Fruit fly (Drosophila melanogaster) whole organism, embryonic: ENCODE measurements around the gene alphaCOP.
A peak's percentile ranks its signal among the peaks of the same experiment; 100 is the strongest.

ENCODE experiments used
- Ada2b ChIP-seq: fragments of 200-800 bp; sonication (Bioruptor generic); IDR thresholded peaks from 2 replicates; pipeline ENCODE4 v1.3.6; 2022; ENCODE audit warnings: missing biosample characterization, missing genetic modification characterization
- CG10321 ChIP-seq: fragments of 200-800 bp; sonication (Bioruptor generic); IDR thresholded peaks from 2 replicates; pipeline ENCODE4 v1.3.6; 2022; ENCODE audit warnings: missing biosample characterization, missing genetic modification characterization
- CG10959 ChIP-seq: fragments of 200-800 bp; sonication (Bioruptor generic); IDR thresholded peaks from 2 replicates; pipeline ENCODE4 v1.3.6; 2022; ENCODE audit warnings: missing biosample characterization, missing genetic modification characterization
- CG11696 ChIP-seq: fragments of 200-800 bp; sonication (Bioruptor generic); IDR thresholded peaks from 2 replicates; pipeline ENCODE4 v1.3.6; 2022; ENCODE audit warnings: missing biosample characterization, missing genetic modification characterization
- CG12155 ChIP-seq: fragments of 200-800 bp; sonication (Bioruptor generic); optimal IDR thresholded peaks from 3 replicates; lab custom pipeline; 2016; ENCODE audit warnings: missing biosample characterization, missing genetic modification characterization
- CG14441 ChIP-seq: fragments of 200-800 bp; sonication (Bioruptor generic); IDR thresholded peaks from 2 replicates; pipeline ENCODE4 v1.3.6; 2022; ENCODE audit warnings: missing biosample characterization, missing genetic modification characterization
- CG16813 ChIP-seq: fragments of 200-800 bp; sonication (Bioruptor generic); IDR thresholded peaks from 3 replicates; pipeline ENCODE4 v1.3.6; 2022; ENCODE audit warnings: missing biosample characterization, missing genetic modification characterization; ENCODE audit not compliant: partially characterized antibody
- CG17612 ChIP-seq: fragments of 200-800 bp; sonication (Bioruptor generic); IDR thresholded peaks from 2 replicates; pipeline ENCODE4 v1.3.6; 2022; ENCODE audit warnings: missing biosample characterization, missing genetic modification characterization
- CG18011 ChIP-seq: fragments of 200-800 bp; sonication (Bioruptor generic); optimal IDR thresholded peaks from 2 replicates; lab custom pipeline; 2017; ENCODE audit warnings: missing biosample characterization, missing genetic modification characterization, mild to moderate bottlenecking, moderate library complexity, missing genotype
- CG18476 ChIP-seq: fragments of 200-800 bp; sonication (Bioruptor generic); optimal IDR thresholded peaks from 2 replicates; lab custom pipeline; 2016; ENCODE audit warnings: missing biosample characterization, mild to moderate bottlenecking, missing genetic modification characterization
- CG30403 ChIP-seq: fragments of 200-800 bp; sonication (Bioruptor generic); optimal IDR thresholded peaks from 3 replicates; lab custom pipeline; 2016; ENCODE audit warnings: missing biosample characterization, missing genetic modification characterization
- CG31365 ChIP-seq: fragments of 200-800 bp; sonication (Bioruptor generic); optimal IDR thresholded peaks from 2 replicates; lab custom pipeline; 2018; ENCODE audit warnings: missing biosample characterization, mild to moderate bottlenecking, missing genetic modification characterization
- CG31388 ChIP-seq: fragments of 200-800 bp; sonication (Bioruptor generic); optimal IDR thresholded peaks from 2 replicates; lab custom pipeline; 2016; ENCODE audit warnings: missing biosample characterization, missing genetic modification characterization
- CG34376 ChIP-seq: fragments of 200-800 bp; sonication (Bioruptor generic); optimal IDR thresholded peaks from 2 replicates; lab custom pipeline; 2018; ENCODE audit warnings: missing biosample characterization, mild to moderate bottlenecking, missing genetic modification characterization
- CG3847 ChIP-seq: fragments of 200-800 bp; sonication (Bioruptor generic); IDR thresholded peaks from 2 replicates; pipeline ENCODE4 v1.3.6; 2022; ENCODE audit warnings: missing biosample characterization, missing genetic modification characterization
- CG4707 ChIP-seq: fragments of 200-800 bp; sonication (Bioruptor generic); optimal IDR thresholded peaks from 2 replicates; lab custom pipeline; 2018; ENCODE audit warnings: missing biosample characterization, mild to moderate bottlenecking, missing genetic modification characterization, moderate library complexity
- CG6683 ChIP-seq: fragments of 200-800 bp; sonication (Bioruptor generic); optimal IDR thresholded peaks from 2 replicates; lab custom pipeline; 2017; ENCODE audit warnings: missing biosample characterization, mild to moderate bottlenecking, missing genetic modification characterization, missing genetic modification reagents
- CG8290 ChIP-seq, 3 experiments: fragments of 200-800 bp; sonication (Bioruptor generic); optimal IDR thresholded peaks; 2 replicates each; lab custom pipeline; 2016 to 2019; ENCODE audit warnings: missing biosample characterization in 3 of 3, missing genetic modification characterization in 3 of 3, mild to moderate bottlenecking in 2 of 3, moderate library complexity in 1 of 3
- CG8478 ChIP-seq: fragments of >200 bp; optimal IDR thresholded peaks from 2 replicates; lab custom pipeline; 2018
- CG8924 ChIP-seq: fragments of 200-800 bp; optimal IDR thresholded peaks from 3 replicates; lab custom pipeline; 2019; ENCODE audit warnings: missing biosample characterization, mild to moderate bottlenecking, missing genetic modification characterization, moderate library complexity
- CG8944 ChIP-seq: fragments of 200-800 bp; sonication (Bioruptor generic); optimal IDR thresholded peaks from 3 replicates; lab custom pipeline; 2016; ENCODE audit warnings: missing biosample characterization, missing genetic modification characterization
- D19B ChIP-seq: fragments of 200-800 bp; sonication (Bioruptor generic); optimal IDR thresholded peaks from 2 replicates; lab custom pipeline; 2017; ENCODE audit warnings: missing biosample characterization, mild to moderate bottlenecking, missing genetic modification characterization
- H15 ChIP-seq: fragments of 200-800 bp; sonication (Bioruptor generic); IDR thresholded peaks from 3 replicates; pipeline ENCODE4 v1.3.6; 2022; ENCODE audit warnings: missing biosample characterization, missing genetic modification characterization
- HLHmδ ChIP-seq: fragments of 200-800 bp; sonication (Bioruptor generic); optimal IDR thresholded peaks from 2 replicates; lab custom pipeline; 2018; ENCODE audit warnings: missing biosample characterization, mild to moderate bottlenecking, missing genetic modification characterization, moderate library complexity
- Hmx ChIP-seq: fragments of 200-800 bp; sonication (Bioruptor generic); optimal IDR thresholded peaks from 2 replicates; lab custom pipeline; 2016; ENCODE audit warnings: missing biosample characterization, missing genetic modification characterization
- Hr39 ChIP-seq: fragments of >200 bp; optimal IDR thresholded peaks from 2 replicates; lab custom pipeline; 2017
- Hr51 ChIP-seq, 2 experiments: fragments of 200-800 bp; sonication (Bioruptor generic); optimal IDR thresholded peaks; 2 replicates in 1 of 2; 3 replicates in 1 of 2; lab custom pipeline; 2016 to 2018; ENCODE audit warnings: missing biosample characterization in 2 of 2, missing genetic modification characterization in 2 of 2, mild to moderate bottlenecking in 1 of 2, moderate library complexity in 1 of 2
- Hsf ChIP-seq: fragments of 200-800 bp; sonication (Bioruptor generic); optimal IDR thresholded peaks from 3 replicates; lab custom pipeline; 2016; ENCODE audit warnings: missing biosample characterization, missing genetic modification characterization
- Mrtf ChIP-seq: fragments of 200-800 bp; sonication (Bioruptor generic); IDR thresholded peaks from 3 replicates; pipeline ENCODE4 v1.3.6; 2022; ENCODE audit warnings: missing biosample characterization, missing genetic modification characterization
- Neu2 ChIP-seq: fragments of 200-800 bp; sonication (Bioruptor generic); optimal IDR thresholded peaks from 3 replicates; lab custom pipeline; 2016; ENCODE audit warnings: missing biosample characterization, missing genetic modification characterization, borderline replicate concordance
- Sin3A ChIP-seq: fragments of >200 bp; optimal IDR thresholded peaks from 2 replicates; lab custom pipeline; 2018
- Sry-β ChIP-seq: fragments of 200-800 bp; sonication (Bioruptor generic); optimal IDR thresholded peaks from 2 replicates; lab custom pipeline; 2018; ENCODE audit warnings: missing biosample characterization, mild to moderate bottlenecking, missing genetic modification characterization, moderate library complexity
- Taf1 ChIP-seq: fragments of 200-800 bp; sonication (Bioruptor generic); IDR thresholded peaks from 2 replicates; pipeline ENCODE4 v1.3.6; 2022; ENCODE audit warnings: missing biosample characterization, missing genetic modification characterization
- cg ChIP-seq: fragments of 200-800 bp; sonication (Bioruptor generic); optimal IDR thresholded peaks from 3 replicates; lab custom pipeline; 2019; ENCODE audit warnings: missing biosample characterization, mild to moderate bottlenecking, missing genetic modification characterization, moderate library complexity
- corto ChIP-seq: fragments of 200-800 bp; sonication (Bioruptor generic); optimal IDR thresholded peaks from 2 replicates; lab custom pipeline; 2016; ENCODE audit warnings: missing biosample characterization, mild to moderate bottlenecking, missing genetic modification characterization, moderate library complexity
- dmrt11E ChIP-seq: fragments of 200-800 bp; sonication (Bioruptor generic); optimal IDR thresholded peaks from 3 replicates; lab custom pipeline; 2018; ENCODE audit warnings: missing biosample characterization, mild to moderate bottlenecking, missing genetic modification characterization, moderate library complexity
- dysf ChIP-seq: fragments of 200-800 bp; sonication (Bioruptor generic); IDR thresholded peaks from 3 replicates; pipeline ENCODE4 v1.3.6; 2022; ENCODE audit warnings: missing biosample characterization, missing genetic modification characterization
- fd96Cb ChIP-seq: fragments of 200-800 bp; sonication (Bioruptor generic); optimal IDR thresholded peaks from 2 replicates; lab custom pipeline; 2018; ENCODE audit warnings: missing biosample characterization, mild to moderate bottlenecking, missing genetic modification characterization, moderate library complexity
- grn ChIP-seq: fragments of 200-800 bp; sonication (Bioruptor generic); optimal IDR thresholded peaks from 3 replicates; lab custom pipeline; 2017; ENCODE audit warnings: missing biosample characterization, missing genetic modification characterization
- jigr1 ChIP-seq: fragments of 200-800 bp; sonication (Bioruptor generic); IDR thresholded peaks from 3 replicates; pipeline ENCODE4 v1.3.6; 2022; ENCODE audit warnings: missing biosample characterization, missing genetic modification characterization
- lilli ChIP-seq: fragments of 200-800 bp; sonication (Bioruptor generic); optimal IDR thresholded peaks from 3 replicates; lab custom pipeline; 2016; ENCODE audit warnings: missing biosample characterization, missing genetic modification characterization
- lov ChIP-seq, 2 experiments: fragments of 200-800 bp in 1 of 2; fragments of >200 bp in 1 of 2; sonication (Bioruptor generic) in 1 of 2; IDR thresholded peaks in 1 of 2; optimal IDR thresholded peaks in 1 of 2; 2 replicates in 1 of 2; 3 replicates in 1 of 2; pipeline versions ENCODE4 v1.3.6 to Lab custom; 2017 to 2022; ENCODE audit warnings: missing biosample characterization in 1 of 2, missing genetic modification characterization in 1 of 2
- psq ChIP-seq: fragments of 200-800 bp; sonication (Bioruptor generic); optimal IDR thresholded peaks from 2 replicates; lab custom pipeline; 2017; ENCODE audit warnings: missing biosample characterization, missing genetic modification characterization
- repo ChIP-seq: fragments of 200-800 bp; sonication (Bioruptor generic); optimal IDR thresholded peaks from 2 replicates; lab custom pipeline; 2016; ENCODE audit warnings: missing biosample characterization, missing genetic modification characterization
- ro ChIP-seq: fragments of 200-800 bp; sonication (Bioruptor generic); IDR thresholded peaks from 2 replicates; pipeline ENCODE4 v1.3.6; 2022; ENCODE audit warnings: missing biosample characterization, missing genetic modification characterization
- sisA ChIP-seq: fragments of 200-800 bp; sonication (Bioruptor generic); IDR thresholded peaks from 2 replicates; pipeline ENCODE4 v1.3.6; 2022; ENCODE audit warnings: missing biosample characterization, missing genetic modification characterization
- stwl ChIP-seq: fragments of 200-800 bp; sonication (Bioruptor generic); optimal IDR thresholded peaks from 3 replicates; lab custom pipeline; 2018; ENCODE audit warnings: missing biosample characterization, mild to moderate bottlenecking, missing genetic modification characterization, moderate library complexity
- twi ChIP-seq: fragments of 200-800 bp; optimal IDR thresholded peaks from 2 replicates; lab custom pipeline; 2019; ENCODE audit warnings: missing biosample characterization, mild to moderate bottlenecking, missing genetic modification characterization, moderate library complexity
- tx ChIP-seq: fragments of 200-800 bp; sonication (Bioruptor generic); optimal IDR thresholded peaks from 2 replicates; lab custom pipeline; 2016; ENCODE audit warnings: missing biosample characterization, missing genetic modification characterization
- vfl ChIP-seq: fragments of 200-800 bp; sonication (Bioruptor generic); optimal IDR thresholded peaks from 2 replicates; lab custom pipeline; 2016; ENCODE audit warnings: missing biosample characterization, missing genetic modification characterization
- zf30C ChIP-seq: fragments of 200-800 bp; sonication (Bioruptor generic); optimal IDR thresholded peaks from 3 replicates; lab custom pipeline; 2018; ENCODE audit warnings: missing biosample characterization, mild to moderate bottlenecking, missing genetic modification characterization

Gene alphaCOP

DNA sequence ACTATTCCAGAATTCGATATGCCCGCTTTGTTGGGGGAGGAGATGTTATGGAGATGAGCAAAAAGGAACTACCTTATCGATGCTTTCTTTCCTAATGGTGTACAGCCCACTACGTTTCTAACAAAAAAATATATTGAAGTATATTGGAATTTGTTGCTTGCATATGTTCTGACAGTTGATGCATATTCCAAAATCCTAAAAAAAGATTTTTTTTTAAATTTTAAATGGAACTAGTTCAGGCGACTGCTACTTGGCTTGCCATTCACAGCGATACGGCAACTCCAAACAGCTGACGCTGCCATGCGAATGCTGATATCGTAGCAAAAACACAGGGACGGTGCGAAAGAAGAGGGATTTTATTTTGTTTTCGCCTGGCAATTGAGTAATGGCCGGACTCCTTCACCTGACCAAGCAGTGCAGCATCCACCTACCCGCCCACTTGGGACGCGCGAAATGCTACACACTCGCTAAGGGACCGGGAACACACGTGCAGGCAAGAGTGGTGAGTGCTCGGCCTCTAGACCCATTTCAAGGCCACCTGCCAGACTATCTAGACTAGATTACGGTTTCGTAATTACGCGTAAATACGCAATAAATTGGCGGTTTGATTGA, 26.8 kb downstream of the alphaCOP start, which contains the start of the genes CG13926, ABCB7 and CG33230 (continued):
- TF ChIP-seq CG8944 (no peak), cg (GFP tag; lab: Kevin White, UChicago) (no peak), Hsf (GFP tag; lab: Kevin White, UChicago) (peak; percentile 40), stwl (tag; lab: Kevin White, UChicago) (no peak), CG10321 (GFP tag; lab: Robert Waterston, UW) (no peak), lilli (GFP tag; lab: Kevin White, UChicago) (peak; percentile 64), Taf1 (GFP tag; lab: Robert Waterston, UW) (no peak), CG10959 (GFP tag; lab: Robert Waterston, UW) (no peak), dmrt11E (no peak), zf30C (no peak), twi (tag; lab: Kevin White, UChicago) (no peak), CG16813 (peak; percentile 43; the same call in 1 of the 3 replicates), Neu2 (GFP tag; lab: Kevin White, UChicago) (no peak), Sin3A (lab: Kevin White, UChicago) (peak; percentile 64), CG8478 (no peak), vfl (GFP tag; lab: Kevin White, UChicago) (no peak), Hr39 (no peak), Hmx (GFP tag; lab: Kevin White, UChicago) (no peak), Sry-β (GFP tag; lab: Kevin White, UChicago) (peak; percentile 93), psq (GFP tag; lab: Kevin White, UChicago) (no peak), CG31388 (GFP tag; lab: Kevin White, UChicago) (no peak), dysf (0 out of 3 replicates have a peak, but pooled peaks have one; percentile 30), Hr51 (GFP tag; optimal IDR thresholded peaks at IDR 0.05; lab: Kevin White, UChicago) (no peak), CG34376 (peak; percentile 37), Ada2b (no peak), repo (GFP tag; lab: Kevin White, UChicago) (no peak), CG31365 (tag; lab: Kevin White, UChicago) (no peak), H15 (GFP tag; lab: Robert Waterston, UW) (no peak), CG11696 (no peak), tx (no peak), CG17612 (GFP tag; lab: Robert Waterston, UW) (no peak), CG8290 (GFP tag; optimal IDR thresholded peaks at IDR 0.05; lab: Kevin White, UChicago) (no peak), CG8290 (tag; optimal IDR thresholded peaks at IDR 0.05; lab: Kevin White, UChicago) (no peak), CG14441 (GFP tag; lab: Robert Waterston, UW) (no peak), jigr1 (GFP tag; lab: Robert Waterston, UW) (no peak), HLHmδ (no peak), D19B (GFP tag; lab: Kevin White, UChicago) (no peak), CG12155 (GFP tag; lab: Kevin White, UChicago) (peak; percentile 38), fd96Cb (tag; lab: Kevin White, UChicago) (no peak), CG18476 (GFP tag; lab: Kevin White, UChicago) (peak; percentile 20), CG8924 (peak; percentile 4), grn (GFP tag; lab: Kevin White, UChicago) (no peak), CG4707 (no peak), CG30403 (peak; percentile 57), lov (optimal IDR thresholded peaks at IDR 0.05; lab: Kevin White, UChicago) (no peak), lov (GFP tag; IDR thresholded peaks at IDR 0.05; lab: Robert Waterston, UW) (no peak), Mrtf (no peak), ro (GFP tag; lab: Robert Waterston, UW) (no peak), corto (no peak), CG6683 (GFP tag; lab: Kevin White, UChicago) (no peak), sisA (GFP tag; lab: Robert Waterston, UW) (0 out of 2 replicates have a peak, but pooled peaks have one; percentile 19), CG3847 (GFP tag; lab: Robert Waterston, UW) (peak; percentile 38; the same call in 1 of the 2 replicates), CG18011 (no peak)
